Worm (Caenorhabditis elegans): ENCODE measurements around the gene K01A6.8.
A peak's percentile ranks its signal among the peaks of the same experiment; 100 is the strongest.

K01A6.8 gene

DNA sequence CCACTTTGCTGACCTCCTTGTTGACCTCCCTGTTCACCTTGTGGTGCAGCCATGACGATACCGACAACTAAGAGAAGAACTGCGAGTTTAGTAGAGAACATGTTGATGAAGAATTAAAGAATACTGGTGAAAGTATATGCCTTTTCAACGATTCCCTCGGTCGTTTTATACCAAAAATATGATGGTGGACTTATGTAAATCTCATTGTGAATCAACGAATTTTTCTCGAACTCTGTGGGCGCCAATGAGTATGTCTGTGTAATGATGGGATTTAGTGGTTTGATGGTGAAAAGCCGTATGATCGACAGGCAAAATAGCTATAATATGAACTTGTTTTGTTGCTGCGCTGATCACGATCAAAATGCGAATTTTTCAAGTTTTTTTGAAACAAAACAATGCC is at the start of gene K01A6.8:
Gene K01A6.8, minus strand, starts transcription at position 101 of the 400 bp plus-strand sequence.
- TF ChIP-seq egl-27 (tag; optimal IDR thresholded peaks at IDR 0.05) = no peak
- no peak for TF ChIP-seq lin-11 (tag; optimal IDR thresholded peaks at IDR 0.05)
- TF ChIP-seq dmd-4 (tag; optimal IDR thresholded peaks at IDR 0.05) = no peak
- TF ChIP-seq zag-1 (tag; optimal IDR thresholded peaks at IDR 0.05) = no peak
- TF ChIP-seq alr-1 (tag; optimal IDR thresholded peaks at IDR 0.05) = no peak
- no peak for TF ChIP-seq nhr-12 (tag; optimal IDR thresholded peaks at IDR 0.05)
- TF ChIP-seq nhr-10 (tag; optimal IDR thresholded peaks at IDR 0.05) = no peak
- no peak for TF ChIP-seq peb-1 (tag; optimal IDR thresholded peaks at IDR 0.05)
- no peak for TF ChIP-seq nhr-11 (tag; optimal IDR thresholded peaks at IDR 0.05)
- TF ChIP-seq elt-1 (tag; optimal IDR thresholded peaks at IDR 0.05) = no peak
- TF ChIP-seq unc-39 (tag; optimal IDR thresholded peaks at IDR 0.05) = no peak
- no peak for TF ChIP-seq blmp-1 (tag; optimal IDR thresholded peaks at IDR 0.05; ENCODE audit: insufficient read depth)
- no peak for TF ChIP-seq nhr-129 (tag; optimal IDR thresholded peaks at IDR 0.05)
- no peak for TF ChIP-seq nhr-77 (tag; optimal IDR thresholded peaks at IDR 0.05)
- TF ChIP-seq nhr-6 (tag; optimal IDR thresholded peaks at IDR 0.05) = no peak
- TF ChIP-seq lin-13 (GFP tag; optimal IDR thresholded peaks at IDR 0.05) = no peak
- TF ChIP-seq snpc-4 (tag; optimal IDR thresholded peaks at IDR 0.05) = no peak

DNA sequence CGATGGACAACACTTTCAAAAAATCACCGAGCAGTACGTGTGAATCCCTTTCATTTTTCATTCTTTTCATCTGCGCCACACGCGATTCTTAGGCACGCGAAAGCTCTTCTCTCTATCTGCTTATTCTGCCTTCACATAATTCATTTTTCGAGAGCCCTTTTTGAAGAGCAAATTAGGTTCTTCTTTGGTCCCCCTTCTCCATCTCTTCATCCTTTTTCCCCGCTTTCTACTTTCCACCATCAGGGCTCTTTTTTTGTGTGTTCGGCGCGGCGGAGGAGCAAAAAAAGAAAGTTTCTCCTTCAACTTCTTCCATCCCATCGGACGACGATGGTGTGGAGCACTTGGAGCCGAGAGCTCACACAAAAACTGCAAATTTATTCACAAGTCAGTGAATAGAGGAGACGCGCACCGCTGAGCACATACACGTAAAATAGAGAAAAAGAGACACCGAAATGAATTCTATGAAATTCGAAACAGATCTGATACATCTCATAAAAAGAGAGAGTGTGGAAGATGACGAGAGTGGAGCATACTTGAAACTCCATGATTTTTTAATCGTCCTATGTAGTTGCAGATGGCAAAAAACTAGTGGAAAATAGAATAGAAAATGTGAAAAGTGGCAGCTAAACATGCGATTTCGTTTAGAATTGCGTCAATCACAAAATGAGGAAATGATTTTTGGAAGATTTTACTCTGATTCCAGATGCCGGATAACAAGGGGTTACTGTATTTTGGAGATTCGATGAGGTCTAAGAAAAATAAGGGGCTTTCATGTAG is 48.1 kb upstream of the K01A6.8 start:
- TF ChIP-seq unc-55 (GFP tag; optimal IDR thresholded peaks at IDR 0.05) = peak; percentile 73
- peak in 1 of 2 experiments; percentile 8 for TF ChIP-seq lsy-2 (tag; optimal IDR thresholded peaks at IDR 0.05)
- TF ChIP-seq sma-9 (GFP tag; optimal IDR thresholded peaks at IDR 0.05) = no peak
- TF ChIP-seq sma-9 (tag; optimal IDR thresholded peaks at IDR 0.05) = no peak
- TF ChIP-seq mdl-1 (tag; optimal IDR thresholded peaks at IDR 0.05) = no peak

ce11 chrIV:11782846-11783245 is 45.7 kb upstream of the K01A6.8 start:
- no peak for TF ChIP-seq mab-5 (tag; optimal IDR thresholded peaks at IDR 0.05)
- no peak for TF ChIP-seq fos-1 (tag; optimal IDR thresholded peaks at IDR 0.05)
- TF ChIP-seq R02D3.7 (tag; optimal IDR thresholded peaks at IDR 0.05) = no peak
- TF ChIP-seq ZK546.5 (tag; optimal IDR thresholded peaks at IDR 0.05) = no peak
- no peak for TF ChIP-seq nhr-77 (tag; optimal IDR thresholded peaks at IDR 0.05)
- no peak for TF ChIP-seq mdl-1 (tag; optimal IDR thresholded peaks at IDR 0.05)
- no peak for TF ChIP-seq aly-2 (tag; optimal IDR thresholded peaks at IDR 0.05)

ce11 chrIV:11779028-11779427 is 41.9 kb upstream of the K01A6.8 start, which contains the start of gene lpr-2:
Gene lpr-2, plus strand, starts transcription at chrIV:11779216.
- TF ChIP-seq nhr-6 (tag; optimal IDR thresholded peaks at IDR 0.05) (no peak), nhr-237 (tag; optimal IDR thresholded peaks at IDR 0.05) (no peak), nhr-77 (tag; optimal IDR thresholded peaks at IDR 0.05) (no peak), sem-4 (tag; optimal IDR thresholded peaks at IDR 0.05) (no peak), ztf-11 (tag; optimal IDR thresholded peaks at IDR 0.05) (no peak), ztf-1 (GFP tag; conservative IDR thresholded peaks at IDR 0.05) (no peak)

DNA sequence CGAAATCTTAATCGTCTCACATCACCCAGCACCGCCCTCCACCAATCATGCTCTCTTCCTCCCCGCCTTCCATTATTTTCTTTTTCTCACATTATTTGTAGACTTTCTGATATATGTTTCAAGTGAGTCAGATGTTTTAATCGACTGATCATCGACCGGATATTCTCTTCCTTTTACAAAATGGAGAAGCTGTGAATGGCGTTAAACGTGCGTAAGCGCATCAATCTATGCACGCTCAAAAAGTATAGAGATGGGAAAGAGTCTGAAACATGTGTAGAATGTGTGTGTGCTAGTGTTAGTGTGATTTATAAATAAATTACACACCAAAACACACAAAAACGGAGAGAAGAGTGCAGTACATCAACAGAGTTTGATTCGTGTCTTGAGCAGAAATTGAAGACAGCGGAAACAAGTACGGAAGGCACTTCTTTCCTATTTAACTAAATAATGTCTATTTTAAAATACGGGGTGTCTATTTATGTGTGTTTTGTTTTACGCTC is 39.8 kb upstream of the K01A6.8 start:
- TF ChIP-seq skn-1 (tag; optimal IDR thresholded peaks at IDR 0.05) (no peak), nhr-10 (tag; optimal IDR thresholded peaks at IDR 0.05) (no peak), C34F6.9 (tag; optimal IDR thresholded peaks at IDR 0.05) (no peak), lsy-2 (tag; optimal IDR thresholded peaks at IDR 0.05) (no peak), unc-55 (GFP tag; optimal IDR thresholded peaks at IDR 0.05) (peak; percentile 35), unc-39 (tag; optimal IDR thresholded peaks at IDR 0.05) (no peak), blmp-1 (tag; optimal IDR thresholded peaks at IDR 0.05; ENCODE audit: insufficient read depth) (no peak), nhr-12 (tag; optimal IDR thresholded peaks at IDR 0.05) (no peak)

Data from whole organism, L2 larva.